Fruit fly (Drosophila melanogaster) S2 (cell line): ENCODE data around the gene CkIalpha.

Experiments used
- CG8478 ChIP-seq: fragments of >200 bp; optimal IDR thresholded peaks from 2 replicates; lab custom pipeline; 2018
- CTCF ChIP-seq, 2 experiments: fragments of >200 bp; optimal IDR thresholded peaks; 2 replicates each; lab custom pipeline; 2018

CkIalpha gene

dm6 chrX:12653574-12653973 lies at the start of gene CkIalpha:
CkIalpha (plus strand) TSS chrX:12653626.
- TF ChIP-seq CTCF (optimal IDR thresholded peaks at IDR 0.05; lab: Kevin White, UChicago) (peak; percentile 9 to 47), CG8478 (lab: Kevin White, UChicago) (no peak)

- no peak for TF ChIP-seq CTCF (optimal IDR thresholded peaks at IDR 0.05; lab: Kevin White, UChicago)
- no peak for TF ChIP-seq CG8478 (lab: Kevin White, UChicago)
Measured at dm6 chrX:12611536-12612458, 41.6 kb upstream of the CkIalpha start, which contains the start of the genes CG1463 and Fpgs1. CG1463 (minus strand) TSS chrX:12611667. Fpgs1 (plus strand) TSS chrX:12611867.

DNA sequence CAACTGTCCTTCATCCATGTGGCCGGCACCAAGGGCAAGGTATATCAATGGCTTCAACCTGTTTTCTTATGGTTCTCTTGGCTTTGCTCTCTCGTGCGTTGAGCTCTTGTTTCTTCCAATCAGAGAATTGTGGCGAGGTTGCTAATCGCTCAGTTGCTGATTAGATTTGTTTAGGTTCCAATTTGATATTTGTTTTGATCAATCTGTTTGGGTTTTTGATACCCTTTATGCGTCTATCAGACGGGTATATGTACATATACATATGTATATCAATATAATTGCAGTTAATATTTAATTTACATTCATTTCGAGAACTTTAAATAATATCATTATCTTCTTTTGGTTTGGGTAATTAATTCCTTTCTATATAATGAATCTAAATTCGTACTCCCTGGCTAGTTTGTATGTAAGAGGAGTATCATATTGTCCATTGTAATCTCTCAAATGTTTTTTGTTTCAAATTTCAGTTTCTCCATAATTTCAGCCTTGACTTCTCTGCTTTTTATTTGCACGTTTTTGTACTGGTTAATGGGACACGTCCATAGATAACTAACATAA lies 40.1 kb upstream of the CkIalpha start:
- no peak for TF ChIP-seq CG8478 (lab: Kevin White, UChicago)
- TF ChIP-seq CTCF (optimal IDR thresholded peaks at IDR 0.05; lab: Kevin White, UChicago), result no peak

- TF ChIP-seq CTCF (optimal IDR thresholded peaks at IDR 0.05; lab: Kevin White, UChicago) (no peak), CG8478 (lab: Kevin White, UChicago) (no peak)
Measured at dm6 chrX:12615752-12616366, 37.6 kb upstream of the CkIalpha start, which contains the start of gene CG11085. CG11085 (plus strand) TSS chrX:12616316.

DNA sequence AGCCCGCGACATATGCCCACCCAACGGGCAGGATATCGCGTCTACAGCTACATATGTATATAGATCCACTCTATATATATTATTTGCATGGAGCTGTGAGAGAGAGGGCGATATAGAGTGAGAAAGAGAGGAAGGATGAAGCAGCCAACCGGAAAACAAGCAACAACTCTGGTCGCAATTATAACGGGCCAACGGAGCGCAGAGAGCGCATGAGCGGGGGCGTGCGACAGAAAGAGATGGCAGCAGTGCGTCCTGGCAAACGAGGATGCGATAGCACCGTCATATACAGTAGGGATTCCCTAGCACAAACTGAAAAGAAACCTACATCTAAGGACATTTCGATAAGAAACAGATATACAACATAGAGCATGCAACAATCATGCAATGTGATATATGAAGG lies 31.8 kb upstream of the CkIalpha start:
- TF ChIP-seq CG8478 (lab: Kevin White, UChicago), result no peak
- TF ChIP-seq CTCF (optimal IDR thresholded peaks at IDR 0.05; lab: Kevin White, UChicago), result no peak

- TF ChIP-seq CTCF (optimal IDR thresholded peaks at IDR 0.05; lab: Kevin White, UChicago), result no peak
Measured at dm6 chrX:12623992-12624391, 29.4 kb upstream of the CkIalpha start, which contains the start of gene CG15728. CG15728 (plus strand) TSS chrX:12624292.

- TF ChIP-seq CG8478 (lab: Kevin White, UChicago) (no peak), CTCF (optimal IDR thresholded peaks at IDR 0.05; lab: Kevin White, UChicago) (no peak)
Measured at dm6 chrX:12625594-12626274, 27.7 kb upstream of the CkIalpha start.

DNA sequence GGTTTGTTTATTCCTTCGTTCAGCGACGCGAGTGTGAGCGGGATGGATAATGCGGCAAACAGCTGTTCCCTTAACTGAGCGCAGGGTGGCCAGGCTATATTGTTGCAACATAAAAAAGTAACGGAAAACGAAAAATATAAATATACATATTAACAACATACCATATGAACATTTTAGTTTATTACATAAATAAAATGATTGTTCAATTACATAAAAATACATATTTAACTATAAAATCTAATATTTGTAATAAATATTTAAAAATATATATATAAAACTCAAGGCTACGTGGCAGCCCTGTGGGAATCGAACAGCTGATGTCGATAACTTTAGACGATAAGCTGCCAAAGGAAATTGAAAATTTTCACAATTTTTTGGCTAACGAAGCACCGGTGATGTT lies 23.9 kb upstream of the CkIalpha start, which contains the start of the genes Aven and CG2540:
Gene Aven, minus strand, starts transcription at position 77 of the 400 bp plus-strand sequence.
Gene CG2540, plus strand, starts transcription at position 315 of the 400 bp plus-strand sequence.
- TF ChIP-seq CG8478 (lab: Kevin White, UChicago), result no peak
- no peak for TF ChIP-seq CTCF (optimal IDR thresholded peaks at IDR 0.05; lab: Kevin White, UChicago)

- TF ChIP-seq CTCF (optimal IDR thresholded peaks at IDR 0.05; lab: Kevin White, UChicago) (peak in 1 of 2 experiments; percentile 13), CG8478 (lab: Kevin White, UChicago) (no peak)
Measured at dm6 chrX:12631317-12632156, 21.9 kb upstream of the CkIalpha start, which contains the start of gene Tomosyn. Tomosyn (plus strand) TSS chrX:12631605.

dm6 chrX:12632157-12632422 lies 21.3 kb upstream of the CkIalpha start:
- no peak for TF ChIP-seq CTCF (optimal IDR thresholded peaks at IDR 0.05; lab: Kevin White, UChicago)
- no peak for TF ChIP-seq CG8478 (lab: Kevin White, UChicago)

DNA sequence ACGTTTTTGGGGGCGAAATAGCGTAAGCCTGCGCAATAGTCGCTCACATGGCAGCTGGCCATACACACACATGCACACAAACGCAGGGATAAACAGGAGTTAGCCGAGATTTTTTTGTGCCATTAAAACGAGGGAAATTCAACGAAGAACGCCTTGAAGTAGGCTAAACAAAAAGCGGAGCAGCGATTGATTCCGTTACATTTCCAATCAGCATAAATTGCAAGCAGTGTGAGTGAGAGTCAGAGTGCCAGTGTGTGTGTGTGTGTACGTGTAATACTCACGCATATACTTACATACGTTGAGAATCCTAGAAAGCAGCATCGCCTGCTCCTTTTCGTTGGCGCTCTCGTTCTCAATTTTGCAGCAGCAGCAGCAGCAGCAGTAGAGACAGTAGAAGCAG lies 20.2 kb upstream of the CkIalpha start:
- TF ChIP-seq CTCF (optimal IDR thresholded peaks at IDR 0.05; lab: Kevin White, UChicago), result no peak
- no peak for TF ChIP-seq CG8478 (lab: Kevin White, UChicago)

DNA sequence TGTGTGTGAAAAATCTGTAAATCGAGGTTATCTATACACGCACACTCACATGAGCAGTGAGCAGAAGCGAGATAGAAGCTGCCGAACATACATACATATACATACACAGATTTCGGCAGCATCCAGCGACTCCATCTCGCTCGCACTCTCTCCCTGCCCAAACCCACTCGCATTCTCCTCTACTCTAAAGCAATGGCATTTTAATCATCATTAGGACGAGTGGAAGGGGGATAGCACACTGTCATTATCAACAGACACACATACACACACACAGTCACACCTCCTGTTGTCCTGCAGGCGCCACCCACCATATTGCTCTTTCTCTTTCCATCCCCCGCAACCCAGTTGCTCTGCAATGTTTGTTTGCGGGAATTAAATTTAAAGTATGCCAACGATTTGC lies 19.4 kb upstream of the CkIalpha start:
- no peak for TF ChIP-seq CTCF (optimal IDR thresholded peaks at IDR 0.05; lab: Kevin White, UChicago)
- no peak for TF ChIP-seq CG8478 (lab: Kevin White, UChicago)

- no peak for TF ChIP-seq CTCF (optimal IDR thresholded peaks at IDR 0.05; lab: Kevin White, UChicago)
- no peak for TF ChIP-seq CG8478 (lab: Kevin White, UChicago)
Measured at dm6 chrX:12645361-12645760, 8.1 kb upstream of the CkIalpha start.
